Worm (Caenorhabditis elegans) whole organism, L4 larva: ENCODE data around the gene F36H9.5.

Experiments used
- daf-19 ChIP-seq: fragments of 200-800 bp; sonication (Bioruptor generic); conservative IDR thresholded peaks from 2 replicates; pipeline ENCODE4 v1.3.6; 2022; ENCODE audit warnings: missing genetic modification characterization, missing compliant biosample characterization
- dmd-8 ChIP-seq: fragments of 200-800 bp; sonication (Bioruptor generic); IDR thresholded peaks from 2 replicates; pipeline ENCODE4 v1.3.6; 2022; ENCODE audit warnings: missing genetic modification characterization, missing compliant biosample characterization
- dmd-9 ChIP-seq: fragments of 200-800 bp; sonication (Bioruptor generic); IDR thresholded peaks from 2 replicates; pipeline ENCODE4 v1.3.6; 2022; ENCODE audit warnings: missing genetic modification reagents, missing genetic modification characterization, missing compliant biosample characterization
- duxl-1 ChIP-seq: sonication (generic microtip); optimal IDR thresholded peaks from 2 replicates; lab custom pipeline; 2016; ENCODE audit warnings: mild to moderate bottlenecking, missing genetic modification characterization, moderate library complexity, missing compliant biosample characterization; ENCODE audit not compliant: poor library complexity
- madf-9 ChIP-seq: fragments of 200-800 bp; sonication (Bioruptor generic); conservative IDR thresholded peaks from 2 replicates; pipeline ENCODE4 v1.3.6; 2022; ENCODE audit warnings: missing genetic modification reagents, missing genetic modification characterization, missing compliant biosample characterization
- mep-1 ChIP-seq: fragments of 150-350 bp; sonication (generic microtip); optimal IDR thresholded peaks from 3 replicates; lab custom pipeline; 2014; ENCODE audit warnings: missing biosample characterization, missing genetic modification characterization
- pha-4 ChIP-seq, 2 experiments: fragments of 150-350 bp in 1 of 2; fragments of 200-800 bp in 1 of 2; sonication (Bioruptor generic) in 1 of 2; IDR thresholded peaks in 1 of 2; optimal IDR thresholded peaks in 1 of 2; 2 replicates each; pipeline versions ENCODE4 v1.3.6 to Lab custom; 2014 to 2022; ENCODE audit warnings: missing genetic modification characterization in 2 of 2, missing genetic modification reagents in 2 of 2, missing biosample characterization in 1 of 2, missing compliant biosample characterization in 1 of 2
- spr-3 ChIP-seq: fragments of 200-800 bp; sonication (Bioruptor generic); optimal IDR thresholded peaks from 2 replicates; lab custom pipeline; 2018; ENCODE audit warnings: mild to moderate bottlenecking, missing genetic modification characterization, missing compliant biosample characterization
- unc-62 ChIP-seq, 3 experiments: fragments of 150-350 bp in 1 of 3; sonication (generic microtip); optimal IDR thresholded peaks in 2 of 3; peaks in 1 of 3; 1 replicate in 1 of 3; 2 replicates in 2 of 3; lab custom pipeline; 2014 to 2017; ENCODE audit warnings: missing biosample characterization in 3 of 3, missing genetic modification characterization in 3 of 3, missing genetic modification reagents in 3 of 3, missing genotype in 1 of 3

ce11 chrV:1821287-1821686 lies 39.5 kb upstream of the F36H9.5 start, which contains the start of the genes gly-7 and mrpl-39:
- no peak for TF ChIP-seq unc-62 (GFP tag; optimal IDR thresholded peaks at IDR 0.05 in 1 of 2; lab: Kevin White, UChicago)
- TF ChIP-seq unc-62 (tag; optimal IDR thresholded peaks at IDR 0.05; lab: Kevin White, UChicago), result no peak
- no peak for TF ChIP-seq pha-4 (GFP tag; IDR thresholded peaks at IDR 0.05; lab: Robert Waterston, UW)
- TF ChIP-seq pha-4 (tag; optimal IDR thresholded peaks at IDR 0.05; lab: Kevin White, UChicago), result no peak
- no peak for TF ChIP-seq dmd-8 (GFP tag; lab: Robert Waterston, UW)
- TF ChIP-seq dmd-9 (GFP tag; lab: Robert Waterston, UW), result no peak
- TF ChIP-seq spr-3, result no peak
- TF ChIP-seq mep-1 (tag; lab: Kevin White, UChicago), result peak; percentile 11
- TF ChIP-seq duxl-1, result no peak
- no peak for TF ChIP-seq madf-9
- no peak for TF ChIP-seq daf-19
